Worm (Caenorhabditis elegans) whole organism, early embryonic: ENCODE results near the gene K10H10.9.

ENCODE experiments used
- B0310.2 ChIP-seq: sonication (generic microtip); optimal IDR thresholded peaks from 2 replicates; lab custom pipeline; 2016; ENCODE audit warnings: mild to moderate bottlenecking, missing genetic modification characterization, missing compliant biosample characterization
- F13C5.2 ChIP-seq: sonication (generic microtip); optimal IDR thresholded peaks from 2 replicates; lab custom pipeline; 2017; ENCODE audit warnings: mild to moderate bottlenecking, missing genetic modification characterization, inconsistent platforms, missing compliant biosample characterization
- aly-1 ChIP-seq: sonication (generic microtip); optimal IDR thresholded peaks from 2 replicates; lab custom pipeline; 2016; ENCODE audit warnings: missing genetic modification characterization, missing compliant biosample characterization
- ama-1 ChIP-seq: fragments of 150-350 bp; optimal IDR thresholded peaks from 2 replicates; lab custom pipeline; 2014
- ceh-13 ChIP-seq: fragments of 200-800 bp; sonication (Bioruptor generic); optimal IDR thresholded peaks from 2 replicates; lab custom pipeline; 2018; ENCODE audit warnings: mild to moderate bottlenecking, missing genetic modification characterization, missing compliant biosample characterization
- ceh-36 ChIP-seq: sonication (generic microtip); optimal IDR thresholded peaks from 2 replicates; lab custom pipeline; 2016; ENCODE audit warnings: missing genetic modification characterization, inconsistent platforms, missing compliant biosample characterization
- flt-1 ChIP-seq: fragments of 200-800 bp; sonication (Bioruptor generic); IDR thresholded peaks from 2 replicates; pipeline ENCODE4 v1.3.6; 2022; ENCODE audit warnings: missing genetic modification characterization, missing compliant biosample characterization
- hmbx-1 ChIP-seq: sonication (generic microtip); optimal IDR thresholded peaks from 2 replicates; lab custom pipeline; 2016; ENCODE audit warnings: mild to moderate bottlenecking, missing genetic modification characterization, missing compliant biosample characterization
- hmg-4 ChIP-seq: fragments of 200-800 bp; sonication (Bioruptor generic); optimal IDR thresholded peaks from 2 replicates; lab custom pipeline; 2018; ENCODE audit warnings: mild to moderate bottlenecking, missing genetic modification characterization, missing compliant biosample characterization
- hnd-1 ChIP-seq: sonication (generic microtip); optimal IDR thresholded peaks from 2 replicates; lab custom pipeline; 2016; ENCODE audit warnings: missing genetic modification characterization, missing compliant biosample characterization
- sea-1 ChIP-seq: fragments of 200-800 bp; sonication (Bioruptor generic); conservative IDR thresholded peaks from 2 replicates; pipeline ENCODE4 v1.3.6; 2022; ENCODE audit warnings: missing genetic modification characterization, missing compliant biosample characterization
- tbx-11 ChIP-seq: fragments of 200-800 bp; sonication (Bioruptor generic); IDR thresholded peaks from 2 replicates; pipeline ENCODE4 v1.3.6; 2022; ENCODE audit warnings: missing genetic modification characterization, missing compliant biosample characterization
- tbx-37 ChIP-seq: fragments of 200-800 bp; sonication (Bioruptor generic); conservative IDR thresholded peaks from 2 replicates; pipeline ENCODE4 v1.3.6; 2022; ENCODE audit warnings: missing genetic modification reagents, missing genetic modification characterization, missing compliant biosample characterization
- tra-4 ChIP-seq: sonication (generic microtip); optimal IDR thresholded peaks from 2 replicates; lab custom pipeline; 2017; ENCODE audit warnings: missing genetic modification characterization, missing compliant biosample characterization

ce11 chrII:14548691-14549090 is 33.8 kb upstream of the K10H10.9 start, which contains the start of gene gcy-29:
- TF ChIP-seq B0310.2 = no peak
- no peak for TF ChIP-seq ama-1 (lab: Kevin White, UChicago)
- TF ChIP-seq hmg-4 (GFP tag; lab: Kevin White, UChicago) = no peak
- TF ChIP-seq ceh-13 (GFP tag; lab: Kevin White, UChicago) = no peak
- TF ChIP-seq tbx-37 = no peak
- TF ChIP-seq aly-1 = no peak
- TF ChIP-seq flt-1 (GFP tag; lab: Robert Waterston, UW) = no peak
- no peak for TF ChIP-seq hnd-1 (tag; lab: Kevin White, UChicago)
- no peak for TF ChIP-seq tra-4
- TF ChIP-seq sea-1 (GFP tag; lab: Robert Waterston, UW) = no peak
- TF ChIP-seq F13C5.2 (tag; lab: Kevin White, UChicago) = no peak
- TF ChIP-seq ceh-36 (tag; lab: Kevin White, UChicago) = no peak
- TF ChIP-seq hmbx-1 (tag; lab: Kevin White, UChicago) = no peak
- TF ChIP-seq tbx-11 (GFP tag; lab: Robert Waterston, UW) = no peak
